Worm (Caenorhabditis elegans): Measurements from ENCODE around the gene srd-56.

ce11 chrII:7165749-7166148 is 37.3 kb downstream of the srd-56 start, which contains the start of gene mfsd-13.2:
- no peak for TF ChIP-seq zfh-2 (GFP tag; conservative IDR thresholded peaks at IDR 0.05)
- TF ChIP-seq ama-1 (optimal IDR thresholded peaks at IDR 0.05), result no peak
- no peak for TF ChIP-seq ama-1 (GFP tag; optimal IDR thresholded peaks at IDR 0.05)
- no peak for TF ChIP-seq Y67H2A.10 (GFP tag; conservative IDR thresholded peaks at IDR 0.05)
